Worm (Caenorhabditis elegans): ENCODE measurements around the gene srh-166.
A peak's percentile ranks its signal among the peaks of the same experiment; 100 is the strongest.

The srh-166 gene

DNA sequence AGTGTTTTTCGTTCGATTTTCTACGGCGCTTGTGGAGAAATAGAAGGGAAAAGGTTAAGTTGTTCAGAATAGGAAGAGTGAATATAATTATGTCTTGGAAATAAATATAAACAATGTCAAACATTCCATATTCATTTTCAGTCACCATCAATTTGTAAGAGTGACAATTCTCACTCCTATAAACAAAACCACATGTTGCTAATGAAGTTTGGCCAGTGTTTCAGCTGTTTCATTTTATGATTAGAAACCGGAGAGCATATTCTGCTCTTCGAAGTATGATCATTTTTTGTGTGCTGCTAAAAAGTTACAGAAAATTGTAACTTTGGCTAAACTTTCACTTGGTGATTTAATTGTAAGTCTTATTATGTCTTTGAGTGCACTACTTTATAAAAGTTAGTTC, 29.5 kb upstream of the srh-166 start, which contains the start of gene Y38H6C.21:
Y38H6C.21 (minus strand) TSS at position 148 of the 400 bp plus-strand sequence.
- TF ChIP-seq Y116A8C.19 (tag; optimal IDR thresholded peaks at IDR 0.05; ENCODE audit: borderline replicate concordance) (no peak), dsc-1 (tag; optimal IDR thresholded peaks at IDR 0.05) (peak; percentile 88), alr-1 (tag; optimal IDR thresholded peaks at IDR 0.05; ENCODE audit: borderline replicate concordance) (no peak), C16A3.4 (tag; optimal IDR thresholded peaks at IDR 0.05) (no peak), nhr-76 (tag; optimal IDR thresholded peaks at IDR 0.05) (no peak), nhr-12 (tag; optimal IDR thresholded peaks at IDR 0.05) (no peak), aly-2 (tag; optimal IDR thresholded peaks at IDR 0.05) (no peak), ceh-63 (GFP tag; optimal IDR thresholded peaks at IDR 0.05) (no peak), nhr-20 (tag; optimal IDR thresholded peaks at IDR 0.05) (no peak), fkh-4 (tag; optimal IDR thresholded peaks at IDR 0.05; ENCODE audit: borderline replicate concordance) (peak; percentile 76), C04F5.9 (tag; optimal IDR thresholded peaks at IDR 0.05) (no peak), ces-1 (GFP tag; optimal IDR thresholded peaks at IDR 0.05) (no peak), elt-2 (tag; optimal IDR thresholded peaks at IDR 0.05) (peak; percentile 8)

DNA sequence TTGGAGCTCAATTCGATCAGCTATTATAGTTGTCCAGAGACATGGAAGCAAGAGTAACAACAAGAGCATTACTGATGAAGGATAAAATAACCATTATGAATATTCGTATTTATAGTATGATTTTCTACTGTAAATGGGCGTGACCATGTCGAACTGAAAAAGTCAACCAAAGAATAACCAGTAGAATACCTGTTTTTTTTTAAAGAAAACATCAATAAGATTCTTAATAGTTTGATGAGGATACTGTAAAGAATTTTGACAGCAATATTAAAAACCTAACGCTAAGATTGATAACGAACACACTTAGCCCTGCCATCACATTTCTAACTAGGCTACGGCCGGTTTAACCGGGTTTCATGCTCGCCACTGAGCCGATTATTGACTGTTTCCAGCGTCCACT, 27.3 kb upstream of the srh-166 start, which contains the start of gene vmo-1:
vmo-1 (minus strand) TSS at position 101 of the 400 bp plus-strand sequence.
- TF ChIP-seq efl-1 (optimal IDR thresholded peaks at IDR 0.05) (no peak), efl-1 (GFP tag; optimal IDR thresholded peaks at IDR 0.05 in 1 of 2) (no peak), unc-30 (tag; optimal IDR thresholded peaks at IDR 0.05) (no peak), tbx-2 (tag; optimal IDR thresholded peaks at IDR 0.05) (no peak), fos-1 (tag; optimal IDR thresholded peaks at IDR 0.05) (no peak), nhr-237 (tag; optimal IDR thresholded peaks at IDR 0.05) (no peak), grh-1 (GFP tag; IDR thresholded peaks at IDR 0.05) (no peak), nhr-20 (tag; optimal IDR thresholded peaks at IDR 0.05) (no peak), nhr-84 (tag; optimal IDR thresholded peaks at IDR 0.05) (no peak), nhr-85 (tag) (no peak)

DNA sequence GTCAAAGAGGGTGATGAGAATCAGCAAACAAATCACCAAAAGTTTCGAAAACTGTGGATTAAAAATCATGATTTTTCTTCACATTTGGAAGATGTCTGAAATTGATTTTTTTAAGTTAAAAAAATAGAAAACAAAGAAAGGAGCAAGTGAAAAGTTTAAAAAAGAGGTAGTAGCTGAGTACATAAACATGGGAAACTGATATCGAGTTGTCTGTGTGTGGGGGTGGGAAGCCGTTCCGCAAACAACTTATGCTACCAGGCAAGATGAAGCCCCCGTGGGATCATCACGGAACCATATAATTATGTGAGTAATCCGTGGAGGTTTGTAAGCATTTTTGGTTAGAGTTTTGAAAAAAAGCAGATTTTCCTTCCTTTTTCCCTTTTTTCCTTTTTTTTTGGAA, 25.4 kb upstream of the srh-166 start, which contains the start of gene Y38H6C.20:
Y38H6C.20 (minus strand) TSS at position 101 of the 400 bp plus-strand sequence.
- no peak for TF ChIP-seq mep-1 (tag; optimal IDR thresholded peaks at IDR 0.05)

DNA sequence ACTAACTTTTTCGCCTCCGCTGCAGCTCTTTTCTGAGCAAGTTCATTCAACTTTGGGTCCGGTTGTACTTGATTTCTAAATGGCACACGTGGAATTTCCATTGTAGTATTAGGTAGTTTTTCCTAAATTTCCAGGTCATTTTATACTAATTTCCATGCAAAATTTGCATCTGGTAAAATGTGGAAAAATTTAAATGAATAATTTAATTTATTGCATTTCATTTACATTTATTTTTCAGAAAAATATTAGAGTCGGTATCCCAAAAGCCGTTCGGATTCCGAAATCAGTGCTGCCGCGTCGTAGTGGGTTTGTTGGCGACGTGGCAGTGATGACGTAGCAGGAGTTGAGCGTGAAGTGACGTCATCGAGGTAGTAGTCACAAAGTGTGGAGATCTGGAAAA, 21.4 kb upstream of the srh-166 start, which contains the start of gene Y38H6C.18:
Y38H6C.18 (minus strand) TSS at position 101 of the 400 bp plus-strand sequence.
- TF ChIP-seq ztf-11 (tag; optimal IDR thresholded peaks at IDR 0.05) = no peak
- no peak for TF ChIP-seq lsy-2 (tag; optimal IDR thresholded peaks at IDR 0.05)
- no peak for TF ChIP-seq C34B4.2 (tag; optimal IDR thresholded peaks at IDR 0.05)
- TF ChIP-seq F16B12.6 (tag; optimal IDR thresholded peaks at IDR 0.05) = no peak
- no peak for TF ChIP-seq nhr-76 (tag; optimal IDR thresholded peaks at IDR 0.05)
- TF ChIP-seq lin-14 (GFP tag; optimal IDR thresholded peaks at IDR 0.05) = no peak
- TF ChIP-seq hlh-17 (GFP tag; optimal IDR thresholded peaks at IDR 0.05; ENCODE audit: borderline replicate concordance) = no peak
- TF ChIP-seq rnt-1 (tag; optimal IDR thresholded peaks at IDR 0.05) = no peak
- no peak for TF ChIP-seq nhr-84 (tag; optimal IDR thresholded peaks at IDR 0.05)
- TF ChIP-seq blmp-1 (tag; optimal IDR thresholded peaks at IDR 0.05) = no peak
- TF ChIP-seq lin-35 (GFP tag; optimal IDR thresholded peaks at IDR 0.05) = no peak
- TF ChIP-seq ceh-88 (GFP tag; IDR thresholded peaks at IDR 0.05) = no peak
- no peak for TF ChIP-seq fkh-10 (GFP tag; optimal IDR thresholded peaks at IDR 0.05)
- no peak for TF ChIP-seq efl-3 (GFP tag; optimal IDR thresholded peaks at IDR 0.05)
- TF ChIP-seq nhr-71 (tag; optimal IDR thresholded peaks at IDR 0.05) = no peak
- no peak for TF ChIP-seq snpc-4 (tag; optimal IDR thresholded peaks at IDR 0.05)
- TF ChIP-seq sox-4 (tag; optimal IDR thresholded peaks at IDR 0.05) = no peak
